Worm (Caenorhabditis elegans) whole organism, L4 larva: ENCODE data around the gene him-3.

ENCODE experiments used
- F37D6.2 ChIP-seq: sonication (generic microtip); optimal IDR thresholded peaks from 2 replicates; lab custom pipeline; 2016; ENCODE audit warnings: mild to moderate bottlenecking, missing genetic modification characterization, missing compliant biosample characterization
- dmd-9 ChIP-seq: fragments of 200-800 bp; sonication (Bioruptor generic); IDR thresholded peaks from 2 replicates; pipeline ENCODE4 v1.3.6; 2022; ENCODE audit warnings: missing genetic modification reagents, missing genetic modification characterization, missing compliant biosample characterization
- set-16 ChIP-seq: fragments of 200-800 bp; sonication (Bioruptor generic); IDR thresholded peaks from 2 replicates; pipeline ENCODE4 v1.3.6; 2022; ENCODE audit warnings: missing genetic modification reagents, missing genetic modification characterization, missing compliant biosample characterization

- TF ChIP-seq F37D6.2 (tag; lab: Kevin White, UChicago) (no peak), set-16 (GFP tag; lab: Robert Waterston, UW) (no peak), dmd-9 (GFP tag; lab: Robert Waterston, UW) (no peak)
Measured at ce11 chrIV:6946832-6947231, 30.5 kb upstream of the him-3 start.
